Worm (Caenorhabditis elegans): ENCODE measurements around the gene C16C8.7.

The C16C8.7 gene

DNA sequence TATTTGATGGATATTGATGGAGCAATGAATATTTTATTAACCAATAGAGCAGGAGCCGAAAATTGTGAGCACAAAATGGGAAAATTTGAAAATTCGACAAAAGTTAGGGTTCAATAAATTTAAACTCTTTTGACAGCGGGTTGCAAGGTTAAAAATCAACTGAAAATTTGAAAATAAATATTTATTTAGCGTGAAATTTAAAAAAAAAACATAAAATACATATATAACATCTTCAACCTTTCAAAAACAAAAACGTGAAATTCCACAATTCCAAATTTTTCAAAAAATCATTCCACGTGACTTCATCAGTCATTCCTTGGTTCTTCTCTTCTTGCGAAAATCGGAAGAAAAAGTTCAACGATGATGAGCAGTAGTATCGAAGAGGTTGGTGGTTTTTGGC lies 30.5 kb downstream of the C16C8.7 start, which contains the start of gene C16C8.18:
C16C8.18 (plus strand) TSS at position 301 of the 400 bp plus-strand sequence.
- TF ChIP-seq ttx-3 (tag; optimal IDR thresholded peaks at IDR 0.05) = no peak
- no peak for TF ChIP-seq sox-2 (GFP tag; IDR thresholded peaks at IDR 0.05)
- no peak for TF ChIP-seq ztf-16 (tag; optimal IDR thresholded peaks at IDR 0.05)
- TF ChIP-seq dve-1 (tag; optimal IDR thresholded peaks at IDR 0.05) = no peak
- no peak for TF ChIP-seq rnt-1 (tag; optimal IDR thresholded peaks at IDR 0.05)
- TF ChIP-seq fax-1 (tag; optimal IDR thresholded peaks at IDR 0.05) = no peak
- no peak for TF ChIP-seq K02D7.2 (tag; optimal IDR thresholded peaks at IDR 0.05)
- no peak for TF ChIP-seq ceh-34 (tag; optimal IDR thresholded peaks at IDR 0.05)

DNA sequence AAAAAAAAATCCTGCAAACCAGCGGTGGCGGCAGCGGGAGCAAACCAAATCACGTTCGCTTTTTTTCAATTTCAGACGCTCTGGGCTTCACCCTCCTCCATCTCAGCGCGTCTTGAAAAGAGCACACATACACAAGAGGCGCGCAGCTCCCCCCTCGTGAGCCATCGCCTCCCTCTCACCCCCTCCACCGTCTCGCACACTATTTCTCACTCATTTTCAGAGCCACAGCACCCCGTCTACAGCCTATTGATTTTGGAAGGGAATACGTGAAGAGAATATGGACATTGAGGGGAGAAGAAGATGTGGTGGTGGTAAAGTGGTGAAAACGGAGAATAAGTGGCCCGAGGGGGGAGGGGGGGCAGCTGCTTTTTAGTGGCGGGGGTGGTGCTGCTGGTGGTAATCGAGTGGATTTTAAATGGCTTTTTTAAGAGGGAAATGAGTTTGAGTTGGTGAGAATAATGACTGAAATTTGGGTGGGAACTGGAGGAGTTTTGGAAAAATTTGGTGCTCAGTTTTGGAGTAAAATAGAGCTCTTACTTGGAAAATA lies 31.7 kb downstream of the C16C8.7 start:
- TF ChIP-seq hlh-30 (tag; optimal IDR thresholded peaks at IDR 0.05; ENCODE audit: insufficient read depth) (peak; percentile 28), lin-11 (tag; optimal IDR thresholded peaks at IDR 0.05) (no peak), gmeb-2 (tag; optimal IDR thresholded peaks at IDR 0.05) (no peak), hlh-13 (GFP tag; optimal IDR thresholded peaks at IDR 0.05) (no peak), hlh-6 (tag; optimal IDR thresholded peaks at IDR 0.05) (no peak), ceh-30 (tag; optimal IDR thresholded peaks at IDR 0.05) (no peak), fax-1 (tag; optimal IDR thresholded peaks at IDR 0.05) (no peak), ama-1 (optimal IDR thresholded peaks at IDR 0.05) (no peak), tbx-2 (tag; optimal IDR thresholded peaks at IDR 0.05) (no peak), ceh-48 (tag; optimal IDR thresholded peaks at IDR 0.05) (peak; percentile 85), nfya-1 (tag; optimal IDR thresholded peaks at IDR 0.05) (peak; percentile 8), elt-4 (tag; optimal IDR thresholded peaks at IDR 0.05) (no peak), pax-1 (tag; optimal IDR thresholded peaks at IDR 0.05) (no peak), unc-3 (GFP tag; conservative IDR thresholded peaks at IDR 0.05) (no peak), unc-3 (tag; optimal IDR thresholded peaks at IDR 0.05) (peak; percentile 11), ceh-6 (GFP tag; optimal IDR thresholded peaks at IDR 0.05) (no peak), ceh-14 (tag; optimal IDR thresholded peaks at IDR 0.05) (no peak), nhr-11 (tag; optimal IDR thresholded peaks at IDR 0.05) (no peak), ahr-1 (tag; optimal IDR thresholded peaks at IDR 0.05) (no peak), syd-9 (tag; optimal IDR thresholded peaks at IDR 0.05) (no peak), pha-2 (tag; optimal IDR thresholded peaks at IDR 0.05) (no peak), ceh-19 (GFP tag; optimal IDR thresholded peaks at IDR 0.05) (peak; percentile 49), fkh-10 (GFP tag; optimal IDR thresholded peaks at IDR 0.05) (no peak), lim-6 (tag; optimal IDR thresholded peaks at IDR 0.05) (no peak), sdc-2 (tag; optimal IDR thresholded peaks at IDR 0.05) (no peak), npax-4 (tag; optimal IDR thresholded peaks at IDR 0.05) (no peak), sox-4 (tag; optimal IDR thresholded peaks at IDR 0.05) (peak; percentile 17)

DNA sequence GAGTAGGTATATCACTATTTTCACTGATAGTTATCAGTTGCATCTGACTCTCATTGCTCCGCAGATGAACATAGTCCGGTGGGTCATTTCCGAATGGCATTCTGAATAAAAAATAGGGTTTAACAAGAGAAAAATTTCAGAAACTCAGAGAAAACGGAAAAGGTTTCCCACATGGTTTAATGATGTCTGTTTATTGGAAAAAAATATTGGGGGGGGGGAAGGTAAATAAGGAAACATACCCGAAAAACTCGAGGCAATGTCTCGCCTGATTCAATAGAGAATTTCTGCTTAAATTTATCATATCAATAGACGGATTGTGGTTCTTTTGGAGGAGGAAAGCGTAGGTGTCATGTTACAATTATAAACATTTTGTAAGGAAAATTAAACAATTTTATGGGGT lies 34.5 kb downstream of the C16C8.7 start, which contains the start of gene nep-11:
nep-11 (minus strand) TSS at position 101 of the 400 bp plus-strand sequence.
- no peak for TF ChIP-seq nhr-232 (tag; optimal IDR thresholded peaks at IDR 0.05)
- no peak for TF ChIP-seq C08G9.2 (tag; optimal IDR thresholded peaks at IDR 0.05)
- TF ChIP-seq pag-3 (tag; optimal IDR thresholded peaks at IDR 0.05; ENCODE audit: borderline replicate concordance) = no peak
- TF ChIP-seq fkh-10 (GFP tag; optimal IDR thresholded peaks at IDR 0.05) = no peak
- TF ChIP-seq ceh-2 (tag; optimal IDR thresholded peaks at IDR 0.05) = no peak
- TF ChIP-seq C38D4.7 (GFP tag; optimal IDR thresholded peaks at IDR 0.05) = no peak
- no peak for TF ChIP-seq nfya-1 (tag; optimal IDR thresholded peaks at IDR 0.05)
- no peak for TF ChIP-seq ceh-9 (tag; optimal IDR thresholded peaks at IDR 0.05)
- no peak for TF ChIP-seq dve-1 (tag; optimal IDR thresholded peaks at IDR 0.05)
- TF ChIP-seq hlh-13 (GFP tag; optimal IDR thresholded peaks at IDR 0.05) = no peak
- no peak for TF ChIP-seq ttx-3 (tag; optimal IDR thresholded peaks at IDR 0.05)
- no peak for TF ChIP-seq mec-3 (tag; optimal IDR thresholded peaks at IDR 0.05; ENCODE audit: borderline replicate concordance)
- no peak for TF ChIP-seq ceh-6 (GFP tag; optimal IDR thresholded peaks at IDR 0.05)
- no peak for TF ChIP-seq Y22D7AL.16 (tag; optimal IDR thresholded peaks at IDR 0.05)
- TF ChIP-seq hlh-6 (tag; optimal IDR thresholded peaks at IDR 0.05) = no peak
- no peak for TF ChIP-seq syd-9 (tag; optimal IDR thresholded peaks at IDR 0.05)
- no peak for TF ChIP-seq rnt-1 (tag; optimal IDR thresholded peaks at IDR 0.05)
- no peak for TF ChIP-seq ceh-48 (tag; optimal IDR thresholded peaks at IDR 0.05)

All from whole organism, late embryonic.